Worm (Caenorhabditis elegans) whole organism, mixed stage, embryonic: ENCODE results near the gene C26B2.2.

Source experiments
- M03D4.4 ChIP-seq: sonication (generic microtip); optimal IDR thresholded peaks from 2 replicates; lab custom pipeline; 2017; ENCODE audit warnings: mild to moderate bottlenecking, missing genetic modification characterization, missing compliant biosample characterization
- bed-3 ChIP-seq: fragments of 200-800 bp; sonication (Bioruptor generic); optimal IDR thresholded peaks from 3 replicates; lab custom pipeline; 2018; ENCODE audit warnings: mild to moderate bottlenecking, missing genetic modification characterization, moderate library complexity, missing compliant biosample characterization
- ceh-39 ChIP-seq: fragments of 150-350 bp; optimal IDR thresholded peaks from 2 replicates; lab custom pipeline; 2014; ENCODE audit warnings: missing biosample characterization, missing genetic modification characterization
- ceh-43 ChIP-seq: fragments of 200-800 bp; sonication (Bioruptor generic); optimal IDR thresholded peaks from 2 replicates; lab custom pipeline; 2018; ENCODE audit warnings: mild to moderate bottlenecking, missing genetic modification characterization, moderate library complexity, missing compliant biosample characterization
- ceh-83 ChIP-seq: fragments of 200-800 bp; sonication (Bioruptor generic); optimal IDR thresholded peaks from 2 replicates; lab custom pipeline; 2018; ENCODE audit warnings: mild to moderate bottlenecking, missing genetic modification characterization, missing compliant biosample characterization
- cnd-1 ChIP-seq: fragments of 200-800 bp; sonication (Bioruptor generic); optimal IDR thresholded peaks from 2 replicates; lab custom pipeline; 2018; ENCODE audit warnings: mild to moderate bottlenecking, missing genetic modification characterization, missing compliant biosample characterization
- drap-1 ChIP-seq: fragments of 200-800 bp; sonication (Bioruptor generic); optimal IDR thresholded peaks from 3 replicates; lab custom pipeline; 2018; ENCODE audit warnings: mild to moderate bottlenecking, missing genetic modification characterization, missing compliant biosample characterization
- elt-1 ChIP-seq: sonication (generic microtip); optimal IDR thresholded peaks from 2 replicates; lab custom pipeline; 2017; ENCODE audit warnings: missing genetic modification characterization, mild to moderate bottlenecking, missing compliant biosample characterization, antibody characterized with exemption, moderate library complexity, borderline replicate concordance; ENCODE audit not compliant: insufficient read depth
- elt-3 ChIP-seq: fragments of 150-350 bp; optimal IDR thresholded peaks from 2 replicates; lab custom pipeline; 2014; ENCODE audit warnings: missing biosample characterization, missing genetic modification characterization
- ham-2 ChIP-seq: fragments of 200-800 bp; sonication (Bioruptor generic); optimal IDR thresholded peaks from 2 replicates; lab custom pipeline; 2018; ENCODE audit warnings: mild to moderate bottlenecking, missing genetic modification characterization, missing compliant biosample characterization
- hlh-1 ChIP-seq: fragments of 150-350 bp; optimal IDR thresholded peaks from 2 replicates; lab custom pipeline; 2014; ENCODE audit warnings: missing biosample characterization, missing genetic modification reagents, missing genetic modification characterization
- lin-13 ChIP-seq: fragments of 150-350 bp; optimal IDR thresholded peaks from 2 replicates; lab custom pipeline; 2014; ENCODE audit warnings: missing biosample characterization, missing genetic modification characterization
- lsy-2 ChIP-seq: fragments of 150-350 bp; optimal IDR thresholded peaks from 2 replicates; lab custom pipeline; 2014; ENCODE audit warnings: missing biosample characterization, missing genetic modification characterization
- mab-5 ChIP-seq: fragments of 150-350 bp; optimal IDR thresholded peaks from 2 replicates; lab custom pipeline; 2014; ENCODE audit warnings: missing biosample characterization, missing genetic modification characterization
- mep-1 ChIP-seq: fragments of 150-350 bp; optimal IDR thresholded peaks from 2 replicates; lab custom pipeline; 2017; ENCODE audit warnings: missing biosample characterization, missing genetic modification reagents, missing genetic modification characterization, inconsistent platforms
- mls-2 ChIP-seq: sonication (generic microtip); optimal IDR thresholded peaks from 2 replicates; lab custom pipeline; 2016; ENCODE audit warnings: mild to moderate bottlenecking, missing genetic modification characterization, moderate library complexity, missing compliant biosample characterization
- nhr-12 ChIP-seq: fragments of 150-350 bp; optimal IDR thresholded peaks from 2 replicates; lab custom pipeline; 2014; ENCODE audit warnings: missing biosample characterization, missing genetic modification characterization
- nhr-2 ChIP-seq: fragments of 150-350 bp; optimal IDR thresholded peaks from 2 replicates; lab custom pipeline; 2014; ENCODE audit warnings: missing biosample characterization, missing genetic modification characterization
- nhr-28 ChIP-seq: fragments of 150-350 bp; optimal IDR thresholded peaks from 2 replicates; lab custom pipeline; 2014; ENCODE audit warnings: missing biosample characterization, missing genetic modification characterization
- nhr-76 ChIP-seq: sonication (generic microtip); optimal IDR thresholded peaks from 2 replicates; lab custom pipeline; 2017; ENCODE audit warnings: missing biosample characterization, missing genetic modification characterization
- pha-4 ChIP-seq: fragments of 150-350 bp; optimal IDR thresholded peaks from 2 replicates; lab custom pipeline; 2018; ENCODE audit warnings: missing biosample characterization, missing genetic modification reagents, missing genetic modification characterization
- sem-2 ChIP-seq: fragments of 200-800 bp; sonication (Bioruptor generic); optimal IDR thresholded peaks from 2 replicates; lab custom pipeline; 2018; ENCODE audit warnings: mild to moderate bottlenecking, missing genetic modification characterization, missing compliant biosample characterization
- snpc-4 ChIP-seq: fragments of 150-350 bp; optimal IDR thresholded peaks from 2 replicates; lab custom pipeline; 2014; ENCODE audit warnings: missing biosample characterization, missing genetic modification characterization
- tbx-8 ChIP-seq: fragments of 200-800 bp; sonication (Bioruptor generic); optimal IDR thresholded peaks from 2 replicates; lab custom pipeline; 2018; ENCODE audit warnings: mild to moderate bottlenecking, missing genetic modification characterization, moderate library complexity, missing compliant biosample characterization
- unc-120 ChIP-seq: sonication (generic microtip); optimal IDR thresholded peaks from 2 replicates; lab custom pipeline; 2017; ENCODE audit warnings: missing genetic modification characterization, missing compliant biosample characterization; ENCODE audit not compliant: poor library complexity, severe bottlenecking
- unc-62 ChIP-seq: fragments of 150-350 bp; optimal IDR thresholded peaks from 2 replicates; lab custom pipeline; 2014; ENCODE audit warnings: missing biosample characterization, missing genetic modification reagents, missing genetic modification characterization
- zip-8 ChIP-seq: fragments of 150-350 bp; optimal IDR thresholded peaks from 2 replicates; lab custom pipeline; 2014; ENCODE audit warnings: missing biosample characterization, missing genetic modification characterization
- ztf-11 ChIP-seq: fragments of 150-350 bp; optimal IDR thresholded peaks from 2 replicates; lab custom pipeline; 2014; ENCODE audit warnings: missing biosample characterization, missing genetic modification characterization

C26B2.2 gene

DNA sequence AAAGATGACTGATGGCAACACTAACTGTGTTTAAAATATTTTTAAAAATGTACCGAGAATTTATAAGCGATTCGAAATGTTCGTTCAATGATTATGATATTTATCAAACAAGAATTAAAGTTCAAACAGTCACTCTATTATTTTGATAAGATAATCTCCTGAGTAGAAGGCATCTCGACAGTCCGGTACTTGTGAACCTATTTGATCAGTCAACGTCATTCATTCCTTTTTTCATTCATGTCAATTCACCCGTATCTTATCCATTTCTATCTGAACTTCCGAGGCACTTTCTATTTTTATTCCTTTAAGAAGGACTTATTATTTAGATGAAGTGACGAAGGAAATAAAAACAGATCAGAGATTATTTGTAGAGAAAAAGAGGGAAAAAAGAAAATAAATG, 22.7 kb upstream of the C26B2.2 start, which contains the start of gene nhr-258:
TSS of gene nhr-258 (plus strand) at position 365 of the 400 bp plus-strand sequence.
- TF ChIP-seq ceh-43 (GFP tag; lab: Kevin White, UChicago): no peak
- no peak for TF ChIP-seq snpc-4 (tag; lab: Kevin White, UChicago)
- no peak for TF ChIP-seq nhr-2 (tag; lab: Kevin White, UChicago)
- no peak for TF ChIP-seq bed-3 (GFP tag; lab: Kevin White, UChicago)
- TF ChIP-seq nhr-12 (tag; lab: Kevin White, UChicago): no peak
- no peak for TF ChIP-seq cnd-1 (tag; lab: Kevin White, UChicago)
- no peak for TF ChIP-seq pha-4 (tag; lab: Kevin White, UChicago)
- no peak for TF ChIP-seq elt-1 (tag; lab: Kevin White, UChicago)
- no peak for TF ChIP-seq lsy-2 (tag; lab: Kevin White, UChicago)
- no peak for TF ChIP-seq ceh-39 (tag; lab: Kevin White, UChicago)
- no peak for TF ChIP-seq lin-13 (tag; lab: Kevin White, UChicago)
- no peak for TF ChIP-seq nhr-76 (tag; lab: Kevin White, UChicago)
- no peak for TF ChIP-seq drap-1 (GFP tag; lab: Kevin White, UChicago)
- no peak for TF ChIP-seq elt-3 (tag; lab: Kevin White, UChicago)
- no peak for TF ChIP-seq tbx-8 (GFP tag; lab: Kevin White, UChicago)
- TF ChIP-seq mls-2 (tag; lab: Kevin White, UChicago): no peak

DNA sequence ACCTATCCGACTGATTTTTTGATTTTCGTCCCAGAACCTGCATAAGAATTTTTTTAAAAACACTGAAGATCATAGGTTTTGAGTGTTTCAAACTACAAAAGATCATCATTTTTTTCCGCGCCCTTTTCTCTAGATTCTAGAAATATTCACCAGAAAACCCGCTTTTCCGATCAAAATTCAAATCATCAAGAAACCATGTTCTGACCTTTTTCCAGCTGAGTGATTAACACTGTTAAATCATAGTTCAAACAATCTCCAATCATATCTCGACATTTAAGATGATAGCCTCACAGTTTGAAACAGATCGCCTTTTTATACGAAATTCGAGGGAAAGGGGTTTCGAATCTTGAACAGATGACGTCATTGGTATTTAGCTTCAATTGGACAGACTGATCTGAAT, 21.8 kb upstream of the C26B2.2 start:
- TF ChIP-seq tbx-8 (GFP tag; lab: Kevin White, UChicago) (no peak), ztf-11 (tag; lab: Kevin White, UChicago) (no peak), snpc-4 (tag; lab: Kevin White, UChicago) (no peak), lin-13 (tag; lab: Kevin White, UChicago) (no peak), bed-3 (GFP tag; lab: Kevin White, UChicago) (no peak), drap-1 (GFP tag; lab: Kevin White, UChicago) (no peak), M03D4.4 (tag; lab: Kevin White, UChicago) (no peak), hlh-1 (tag; lab: Kevin White, UChicago) (no peak), ceh-83 (GFP tag; lab: Kevin White, UChicago) (no peak), cnd-1 (tag; lab: Kevin White, UChicago) (no peak), ceh-43 (GFP tag; lab: Kevin White, UChicago) (no peak), nhr-28 (tag; lab: Kevin White, UChicago) (no peak), unc-62 (no peak), sem-2 (GFP tag; lab: Kevin White, UChicago) (no peak), nhr-2 (tag; lab: Kevin White, UChicago) (no peak), elt-3 (tag; lab: Kevin White, UChicago) (no peak), nhr-76 (tag; lab: Kevin White, UChicago) (no peak), ham-2 (GFP tag; lab: Kevin White, UChicago) (no peak), unc-120 (tag; lab: Kevin White, UChicago) (no peak), mab-5 (tag; lab: Kevin White, UChicago) (no peak)

DNA sequence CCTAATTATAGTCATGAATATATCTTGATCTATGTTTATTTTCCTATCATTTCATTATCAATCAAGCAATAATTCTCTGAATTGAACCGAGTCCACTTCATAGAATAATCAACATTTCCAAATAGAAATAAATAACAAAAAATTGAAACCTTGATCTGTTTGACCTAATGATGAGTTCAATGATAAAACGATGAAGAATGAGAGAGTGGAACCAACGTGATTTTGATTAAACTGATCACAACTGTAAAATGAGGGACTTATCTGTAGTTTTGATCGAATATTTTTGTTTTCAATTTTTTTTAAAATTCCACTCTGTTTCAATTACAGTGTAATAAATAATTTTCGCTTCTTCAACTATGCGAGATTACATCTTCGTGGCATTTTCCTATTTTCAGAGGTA, 21.0 kb upstream of the C26B2.2 start:
- no peak for TF ChIP-seq cnd-1 (tag; lab: Kevin White, UChicago)
- TF ChIP-seq unc-62: no peak
- TF ChIP-seq nhr-76 (tag; lab: Kevin White, UChicago): no peak
- TF ChIP-seq zip-8 (tag; lab: Kevin White, UChicago): no peak
- TF ChIP-seq mep-1 (tag; lab: Kevin White, UChicago): no peak
- TF ChIP-seq nhr-2 (tag; lab: Kevin White, UChicago): no peak
- TF ChIP-seq ham-2 (GFP tag; lab: Kevin White, UChicago): no peak
- no peak for TF ChIP-seq pha-4 (tag; lab: Kevin White, UChicago)
- no peak for TF ChIP-seq elt-1 (tag; lab: Kevin White, UChicago)
- no peak for TF ChIP-seq ztf-11 (tag; lab: Kevin White, UChicago)

DNA sequence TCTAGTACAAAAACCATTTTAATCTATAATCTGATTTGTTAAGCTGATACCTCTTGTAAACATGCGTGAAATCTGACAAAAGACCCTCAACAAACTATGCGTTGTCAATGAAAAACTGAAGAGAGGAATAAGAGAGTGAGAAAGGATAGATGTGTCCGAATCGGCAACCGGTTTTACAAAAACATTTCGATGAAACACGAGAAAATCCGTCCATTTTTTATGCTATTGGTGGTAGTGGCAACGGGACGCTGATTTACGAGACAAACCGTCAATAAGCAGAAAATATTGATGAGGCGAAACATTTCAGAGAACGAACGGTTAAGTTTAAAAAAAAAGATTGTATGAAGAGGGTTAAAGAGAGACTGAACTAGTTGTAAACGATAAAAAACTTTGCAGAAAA, 20.1 kb upstream of the C26B2.2 start:
- TF ChIP-seq elt-1 (tag; lab: Kevin White, UChicago) (no peak), drap-1 (GFP tag; lab: Kevin White, UChicago) (no peak), pha-4 (tag; lab: Kevin White, UChicago) (no peak), elt-3 (tag; lab: Kevin White, UChicago) (no peak), mab-5 (tag; lab: Kevin White, UChicago) (no peak), nhr-2 (tag; lab: Kevin White, UChicago) (no peak), ham-2 (GFP tag; lab: Kevin White, UChicago) (no peak), nhr-12 (tag; lab: Kevin White, UChicago) (no peak), cnd-1 (tag; lab: Kevin White, UChicago) (no peak), tbx-8 (GFP tag; lab: Kevin White, UChicago) (no peak)
